Worm (Caenorhabditis elegans): ENCODE measurements around the gene scd-2.

Gene scd-2

DNA sequence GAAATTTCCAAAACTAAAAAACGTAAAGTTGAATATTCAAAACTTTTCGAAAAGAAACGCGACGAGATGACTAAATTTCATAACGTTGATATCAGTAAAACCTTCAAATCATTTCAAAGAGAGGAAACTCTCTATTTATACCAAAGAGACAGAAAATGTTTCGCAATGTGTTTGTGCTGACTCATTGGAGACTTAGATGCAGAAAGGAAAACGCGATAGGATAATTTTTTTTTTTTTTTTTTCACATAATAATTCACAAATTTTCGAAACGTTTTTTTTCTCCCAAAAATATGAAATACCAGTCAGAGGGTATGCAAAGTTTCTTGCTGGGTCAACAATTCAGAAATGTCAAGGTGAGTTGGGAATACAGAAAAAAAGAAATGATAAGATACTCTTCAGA, 26.8 kb upstream of the scd-2 start:
- peak in 1 of 2 experiments; percentile 46 for TF ChIP-seq lsy-2 (tag; optimal IDR thresholded peaks at IDR 0.05)
- TF ChIP-seq F37D6.2 (tag; optimal IDR thresholded peaks at IDR 0.05): no peak
- TF ChIP-seq dve-1 (tag; optimal IDR thresholded peaks at IDR 0.05; ENCODE audit: insufficient read depth): peak; percentile 47
- no peak for TF ChIP-seq fos-1 (tag; optimal IDR thresholded peaks at IDR 0.05)
- peak; percentile 24; the same call in 1 of the 2 replicates for TF ChIP-seq dmd-6 (GFP tag; IDR thresholded peaks at IDR 0.05)
- TF ChIP-seq pqm-1 (tag; optimal IDR thresholded peaks at IDR 0.05): peak; percentile 11
- no peak for TF ChIP-seq daf-16 (GFP tag; optimal IDR thresholded peaks at IDR 0.05)
- TF ChIP-seq daf-16 (tag; optimal IDR thresholded peaks at IDR 0.05): peak; percentile 62
- 0 out of 2 replicates have a peak, but pooled peaks have one; percentile 41 for TF ChIP-seq snpc-1.2 (GFP tag; IDR thresholded peaks at IDR 0.05)
- TF ChIP-seq nhr-25 (tag; optimal IDR thresholded peaks at IDR 0.05; ENCODE audit: borderline replicate concordance, insufficient read depth): no peak
- TF ChIP-seq nhr-237 (tag; optimal IDR thresholded peaks at IDR 0.05): no peak
- TF ChIP-seq mdt-29 (GFP tag; IDR thresholded peaks at IDR 0.05): no peak
- TF ChIP-seq mes-2 (tag; optimal IDR thresholded peaks at IDR 0.05; ENCODE audit: poor library complexity, severe bottlenecking): peak; percentile 25
- peak; percentile 31 for TF ChIP-seq hlh-11 (tag; optimal IDR thresholded peaks at IDR 0.05)
- TF ChIP-seq unc-130 (GFP tag; optimal IDR thresholded peaks at IDR 0.05): no peak
- peak; percentile 11 for TF ChIP-seq dpl-1 (GFP tag; optimal IDR thresholded peaks at IDR 0.05)

DNA sequence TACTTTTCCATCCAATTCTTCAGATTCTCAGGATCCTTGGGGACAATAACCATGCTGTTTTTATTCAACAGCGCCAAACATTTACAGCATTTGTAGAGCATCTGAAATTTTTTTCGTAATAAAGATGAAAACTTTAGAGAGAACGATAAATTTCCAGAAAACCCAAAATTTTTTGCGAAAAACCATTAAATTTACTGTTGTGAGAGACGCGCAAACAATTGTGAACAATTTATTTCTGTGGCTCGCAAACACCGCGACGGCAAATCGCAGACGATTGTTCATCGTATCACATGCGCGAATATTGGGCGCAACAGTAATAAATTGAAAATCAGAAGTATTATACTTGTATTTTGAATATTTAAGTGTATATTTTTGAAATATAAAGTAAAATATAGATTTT, 22.0 kb upstream of the scd-2 start, which contains the start of gene gon-14:
gon-14 (minus strand) TSS at position 101 of the 400 bp plus-strand sequence.
- TF ChIP-seq nhr-42 (GFP tag; IDR thresholded peaks at IDR 0.05) (no peak), ama-1 (optimal IDR thresholded peaks at IDR 0.05) (no peak), Y105C5A.15 (GFP tag; IDR thresholded peaks at IDR 0.05) (no peak), ZK337.2 (GFP tag; IDR thresholded peaks at IDR 0.05) (no peak), F49E8.2 (tag; optimal IDR thresholded peaks at IDR 0.05; ENCODE audit: borderline replicate concordance) (no peak), spr-3 (GFP tag; optimal IDR thresholded peaks at IDR 0.05) (no peak), jun-1 (tag; optimal IDR thresholded peaks at IDR 0.05) (no peak), nhr-28 (tag; optimal IDR thresholded peaks at IDR 0.05) (no peak)

DNA sequence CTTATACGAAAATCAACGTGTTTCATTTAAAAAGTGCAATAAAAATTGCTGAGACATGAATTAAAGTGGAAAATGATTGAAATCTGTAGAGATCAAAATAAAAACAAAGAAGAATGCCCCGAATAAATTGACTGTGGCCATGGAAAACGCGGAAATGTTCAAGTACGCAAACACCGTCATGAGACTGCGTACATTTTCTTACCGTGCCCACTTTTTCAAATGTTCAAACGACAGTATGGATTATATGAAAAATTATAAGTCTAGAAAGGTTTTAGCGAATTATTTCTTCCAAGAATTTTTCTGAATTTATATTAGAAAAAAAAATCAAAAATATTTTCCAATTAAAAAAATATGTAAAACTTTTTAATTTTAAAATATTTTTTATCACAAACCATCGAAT, 21.5 kb upstream of the scd-2 start:
- TF ChIP-seq rbr-2 (tag; optimal IDR thresholded peaks at IDR 0.05): no peak
- TF ChIP-seq lim-7 (GFP tag; IDR thresholded peaks at IDR 0.05): no peak
- no peak for TF ChIP-seq zag-1 (tag; optimal IDR thresholded peaks at IDR 0.05)
- peak; percentile 32 for TF ChIP-seq dpl-1 (GFP tag; optimal IDR thresholded peaks at IDR 0.05)
- TF ChIP-seq T20F7.1 (GFP tag; optimal IDR thresholded peaks at IDR 0.05): peak; percentile 2
- TF ChIP-seq mdl-1 (tag; optimal IDR thresholded peaks at IDR 0.05): no peak
- no peak for TF ChIP-seq zfp-3 (GFP tag; conservative IDR thresholded peaks at IDR 0.05)
- no peak for TF ChIP-seq madf-5 (GFP tag; IDR thresholded peaks at IDR 0.05)
- no peak for TF ChIP-seq mep-1 (tag; optimal IDR thresholded peaks at IDR 0.05)
- no peak for TF ChIP-seq ctbp-1 (GFP tag; IDR thresholded peaks at IDR 0.05)
- TF ChIP-seq lin-38 (GFP tag; IDR thresholded peaks at IDR 0.05): peak; percentile 32; the same call in 1 of the 2 replicates
- no peak for TF ChIP-seq fos-1 (tag; optimal IDR thresholded peaks at IDR 0.05)
- TF ChIP-seq nhr-42 (GFP tag; IDR thresholded peaks at IDR 0.05): no peak
- TF ChIP-seq php-3 (GFP tag; IDR thresholded peaks at IDR 0.05): no peak
- no peak for TF ChIP-seq R02D3.7 (tag; optimal IDR thresholded peaks at IDR 0.05)
- no peak for TF ChIP-seq hlh-30 (tag; optimal IDR thresholded peaks at IDR 0.05; ENCODE audit: insufficient read depth)
- no peak for TF ChIP-seq ceh-32 (tag; optimal IDR thresholded peaks at IDR 0.05; ENCODE audit: poor library complexity)
- no peak for TF ChIP-seq snpc-1.2 (GFP tag; IDR thresholded peaks at IDR 0.05)
- TF ChIP-seq unc-39 (tag; optimal IDR thresholded peaks at IDR 0.05): no peak
- TF ChIP-seq mes-2 (tag; optimal IDR thresholded peaks at IDR 0.05; ENCODE audit: poor library complexity, severe bottlenecking): peak; percentile 43
- no peak for TF ChIP-seq dmd-8 (GFP tag; IDR thresholded peaks at IDR 0.05)
- TF ChIP-seq ZK337.2 (GFP tag; IDR thresholded peaks at IDR 0.05): no peak
- no peak for TF ChIP-seq ces-1 (GFP tag; optimal IDR thresholded peaks at IDR 0.05)
- peak in 1 of 2 experiments; percentile 90 for TF ChIP-seq lsy-2 (tag; optimal IDR thresholded peaks at IDR 0.05)
